Worm (Caenorhabditis elegans): ENCODE results near the gene lcmt-1.

ce11 chrIII:4343070-4343469 is at the start of gene lcmt-1, which contains the start of gene B0285.3:
- TF ChIP-seq sea-1 (GFP tag; conservative IDR thresholded peaks at IDR 0.05) = no peak
- no peak for TF ChIP-seq flt-1 (GFP tag; IDR thresholded peaks at IDR 0.05)
- TF ChIP-seq ceh-36 (tag; optimal IDR thresholded peaks at IDR 0.05) = no peak
- TF ChIP-seq B0310.2 (tag; optimal IDR thresholded peaks at IDR 0.05) = no peak
- TF ChIP-seq ama-1 (optimal IDR thresholded peaks at IDR 0.05) = no peak

Data from whole organism, early embryonic.